Worm (Caenorhabditis elegans) whole organism, early embryonic: ENCODE measurements around the gene gas-1.
A peak's percentile ranks its signal among the peaks of the same experiment; 100 is the strongest.

Experiments
- B0310.2 ChIP-seq: sonication (generic microtip); optimal IDR thresholded peaks from 2 replicates; lab custom pipeline; 2016; ENCODE audit warnings: mild to moderate bottlenecking, missing genetic modification characterization, missing compliant biosample characterization
- F13C5.2 ChIP-seq: sonication (generic microtip); optimal IDR thresholded peaks from 2 replicates; lab custom pipeline; 2017; ENCODE audit warnings: mild to moderate bottlenecking, missing genetic modification characterization, inconsistent platforms, missing compliant biosample characterization
- aly-1 ChIP-seq: sonication (generic microtip); optimal IDR thresholded peaks from 2 replicates; lab custom pipeline; 2016; ENCODE audit warnings: missing genetic modification characterization, missing compliant biosample characterization
- ama-1 ChIP-seq: fragments of 150-350 bp; optimal IDR thresholded peaks from 2 replicates; lab custom pipeline; 2014
- ceh-13 ChIP-seq: fragments of 200-800 bp; sonication (Bioruptor generic); optimal IDR thresholded peaks from 2 replicates; lab custom pipeline; 2018; ENCODE audit warnings: mild to moderate bottlenecking, missing genetic modification characterization, missing compliant biosample characterization
- ceh-36 ChIP-seq: sonication (generic microtip); optimal IDR thresholded peaks from 2 replicates; lab custom pipeline; 2016; ENCODE audit warnings: missing genetic modification characterization, inconsistent platforms, missing compliant biosample characterization
- ets-7 ChIP-seq: sonication (generic microtip); optimal IDR thresholded peaks from 2 replicates; lab custom pipeline; 2016; ENCODE audit warnings: missing genotype, missing genetic modification characterization, missing compliant biosample characterization
- flt-1 ChIP-seq: fragments of 200-800 bp; sonication (Bioruptor generic); IDR thresholded peaks from 2 replicates; pipeline ENCODE4 v1.3.6; 2022; ENCODE audit warnings: missing genetic modification characterization, missing compliant biosample characterization
- hmbx-1 ChIP-seq: sonication (generic microtip); optimal IDR thresholded peaks from 2 replicates; lab custom pipeline; 2016; ENCODE audit warnings: mild to moderate bottlenecking, missing genetic modification characterization, missing compliant biosample characterization
- hmg-4 ChIP-seq: fragments of 200-800 bp; sonication (Bioruptor generic); optimal IDR thresholded peaks from 2 replicates; lab custom pipeline; 2018; ENCODE audit warnings: mild to moderate bottlenecking, missing genetic modification characterization, missing compliant biosample characterization
- hnd-1 ChIP-seq: sonication (generic microtip); optimal IDR thresholded peaks from 2 replicates; lab custom pipeline; 2016; ENCODE audit warnings: missing genetic modification characterization, missing compliant biosample characterization
- pes-1 ChIP-seq: fragments of 200-800 bp; sonication (Bioruptor generic); IDR thresholded peaks from 2 replicates; pipeline ENCODE4 v1.3.6; 2022; ENCODE audit warnings: missing genetic modification reagents, missing genetic modification characterization, missing compliant biosample characterization
- scrt-1 ChIP-seq: fragments of 200-800 bp; sonication (Bioruptor generic); IDR thresholded peaks from 2 replicates; pipeline ENCODE4 v1.3.6; 2022; ENCODE audit warnings: missing genetic modification characterization, missing compliant biosample characterization
- sea-1 ChIP-seq: fragments of 200-800 bp; sonication (Bioruptor generic); conservative IDR thresholded peaks from 2 replicates; pipeline ENCODE4 v1.3.6; 2022; ENCODE audit warnings: missing genetic modification characterization, missing compliant biosample characterization
- tbx-11 ChIP-seq: fragments of 200-800 bp; sonication (Bioruptor generic); IDR thresholded peaks from 2 replicates; pipeline ENCODE4 v1.3.6; 2022; ENCODE audit warnings: missing genetic modification characterization, missing compliant biosample characterization
- tbx-37 ChIP-seq: fragments of 200-800 bp; sonication (Bioruptor generic); conservative IDR thresholded peaks from 2 replicates; pipeline ENCODE4 v1.3.6; 2022; ENCODE audit warnings: missing genetic modification reagents, missing genetic modification characterization, missing compliant biosample characterization
- tra-4 ChIP-seq: sonication (generic microtip); optimal IDR thresholded peaks from 2 replicates; lab custom pipeline; 2017; ENCODE audit warnings: missing genetic modification characterization, missing compliant biosample characterization

gas-1 gene

DNA sequence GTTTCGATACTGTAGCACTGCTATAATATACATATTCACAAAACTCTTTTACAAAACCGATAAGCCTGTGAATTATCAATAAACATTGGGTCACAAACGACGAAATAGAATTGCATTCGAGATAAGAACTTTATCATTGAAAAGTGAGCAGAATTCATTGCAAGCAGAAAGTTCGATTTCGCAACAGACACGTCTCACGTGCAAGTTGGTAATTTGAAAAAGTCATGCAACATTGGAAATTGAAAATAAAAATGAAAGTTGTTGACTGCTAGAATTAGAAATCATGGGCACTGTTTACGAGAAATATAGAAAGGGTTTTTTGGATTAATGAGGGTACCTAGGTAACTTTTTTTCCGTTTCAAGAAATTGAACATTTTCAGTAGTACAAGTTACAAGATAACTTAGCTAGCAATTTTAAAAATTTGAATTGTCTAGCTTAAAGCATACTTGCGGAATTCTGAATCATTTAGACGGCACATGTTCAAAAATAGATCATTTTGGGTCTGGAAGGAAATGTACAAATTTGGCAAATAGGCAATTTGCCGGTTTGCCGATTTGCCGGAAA, 20.4 kb upstream of the gas-1 start:
- TF ChIP-seq ceh-13 (no peak), B0310.2 (tag; lab: Kevin White, UChicago) (no peak), flt-1 (GFP tag; lab: Robert Waterston, UW) (no peak), aly-1 (tag; lab: Kevin White, UChicago) (no peak), tbx-37 (GFP tag; lab: Robert Waterston, UW) (no peak), pes-1 (GFP tag; lab: Robert Waterston, UW) (no peak), F13C5.2 (tag; lab: Kevin White, UChicago) (no peak), ets-7 (tag; lab: Kevin White, UChicago) (no peak), hmg-4 (GFP tag; lab: Kevin White, UChicago) (no peak), tbx-11 (GFP tag; lab: Robert Waterston, UW) (no peak), hnd-1 (tag; lab: Kevin White, UChicago) (no peak), scrt-1 (GFP tag; lab: Robert Waterston, UW) (no peak), tra-4 (no peak), ama-1 (lab: Kevin White, UChicago) (no peak), hmbx-1 (tag; lab: Kevin White, UChicago) (no peak), sea-1 (no peak), ceh-36 (tag; lab: Kevin White, UChicago) (no peak)

DNA sequence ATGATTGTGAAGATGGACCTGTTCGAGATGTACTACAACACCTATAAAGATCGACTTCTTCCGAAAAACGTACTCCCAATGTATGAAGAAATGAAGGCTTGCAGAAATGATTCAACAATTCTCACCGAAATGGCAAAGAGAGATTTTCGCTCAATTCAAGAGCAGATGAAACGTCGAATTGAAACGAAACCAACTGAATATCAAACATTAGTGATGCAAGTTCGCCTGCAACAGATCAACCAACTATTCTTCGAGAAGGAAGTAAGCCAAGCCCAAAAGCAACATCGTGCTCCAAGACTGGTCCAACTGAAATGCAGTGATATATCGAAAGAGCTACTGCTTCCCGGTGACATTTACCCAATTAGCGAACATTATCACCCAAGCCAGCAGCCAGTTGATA, 19.5 kb upstream of the gas-1 start:
- no peak for TF ChIP-seq F13C5.2 (tag; lab: Kevin White, UChicago)
- TF ChIP-seq B0310.2 (tag; lab: Kevin White, UChicago) = no peak
- no peak for TF ChIP-seq flt-1 (GFP tag; lab: Robert Waterston, UW)
- TF ChIP-seq ceh-36 (tag; lab: Kevin White, UChicago) = no peak
- TF ChIP-seq ama-1 (lab: Kevin White, UChicago) = no peak
- TF ChIP-seq hmbx-1 (tag; lab: Kevin White, UChicago) = no peak
- no peak for TF ChIP-seq hnd-1 (tag; lab: Kevin White, UChicago)
- TF ChIP-seq aly-1 (tag; lab: Kevin White, UChicago) = no peak
- no peak for TF ChIP-seq ets-7 (tag; lab: Kevin White, UChicago)
- no peak for TF ChIP-seq tbx-37 (GFP tag; lab: Robert Waterston, UW)
- no peak for TF ChIP-seq hmg-4 (GFP tag; lab: Kevin White, UChicago)
- no peak for TF ChIP-seq pes-1 (GFP tag; lab: Robert Waterston, UW)
- TF ChIP-seq tra-4 = no peak
- TF ChIP-seq sea-1 = no peak

DNA sequence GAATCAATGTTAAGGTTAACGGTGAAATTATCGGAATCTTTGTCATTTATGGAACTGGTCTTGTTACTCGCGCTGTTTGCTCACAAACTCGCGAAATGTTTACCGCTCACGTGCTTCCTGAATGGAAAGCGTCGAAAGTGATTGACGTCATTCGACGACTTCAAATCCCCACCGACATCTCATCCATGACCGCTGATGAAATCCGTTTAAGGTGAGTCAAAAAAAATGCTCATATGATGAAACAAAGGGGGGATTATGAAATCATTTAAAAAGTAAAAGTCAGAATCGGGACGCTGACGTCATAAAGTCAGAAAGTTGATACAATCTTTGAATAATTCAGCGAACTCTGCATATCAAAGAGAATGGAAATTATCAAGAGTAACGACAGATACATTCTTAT, 18.4 kb upstream of the gas-1 start:
- no peak for TF ChIP-seq ets-7 (tag; lab: Kevin White, UChicago)
- TF ChIP-seq scrt-1 (GFP tag; lab: Robert Waterston, UW) = no peak
- TF ChIP-seq tra-4 = no peak
- TF ChIP-seq B0310.2 (tag; lab: Kevin White, UChicago) = no peak
- no peak for TF ChIP-seq sea-1

DNA sequence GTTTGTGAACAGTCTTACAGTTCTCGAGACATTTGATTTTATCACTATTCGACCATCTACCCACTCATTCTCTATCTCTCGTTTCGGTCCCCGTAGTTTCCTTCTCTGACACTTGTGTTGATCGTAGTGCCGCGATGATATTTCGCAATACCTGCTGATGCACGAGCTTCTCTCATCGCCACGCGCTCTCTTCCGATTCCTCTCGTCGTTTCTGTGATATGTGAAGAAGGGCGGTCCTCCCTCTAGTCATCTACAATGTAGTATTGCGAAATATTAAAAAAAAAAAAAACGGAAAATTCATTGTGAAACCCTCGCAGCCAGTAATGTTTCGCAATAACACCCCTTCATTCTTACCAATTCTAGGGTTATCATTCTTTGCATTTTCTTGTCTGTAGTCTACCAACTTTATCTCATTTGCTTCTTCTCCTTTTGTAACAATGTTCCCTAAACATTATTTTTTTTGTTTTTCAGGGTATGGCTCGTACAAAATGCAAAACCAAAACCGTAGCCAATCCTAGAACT, 17.4 kb upstream of the gas-1 start, which contains the start of gene nipi-3:
Gene nipi-3, plus strand, starts transcription at position 472 of the 522 bp plus-strand sequence.
- no peak for TF ChIP-seq hnd-1 (tag; lab: Kevin White, UChicago)
- no peak for TF ChIP-seq ama-1 (lab: Kevin White, UChicago)
- no peak for TF ChIP-seq sea-1
- no peak for TF ChIP-seq B0310.2 (tag; lab: Kevin White, UChicago)
- TF ChIP-seq ceh-13 = no peak
- TF ChIP-seq flt-1 (GFP tag; lab: Robert Waterston, UW) = no peak
- TF ChIP-seq ets-7 (tag; lab: Kevin White, UChicago) = no peak
- no peak for TF ChIP-seq ceh-36 (tag; lab: Kevin White, UChicago)
- no peak for TF ChIP-seq aly-1 (tag; lab: Kevin White, UChicago)
- no peak for TF ChIP-seq pes-1 (GFP tag; lab: Robert Waterston, UW)
- no peak for TF ChIP-seq tra-4
- no peak for TF ChIP-seq tbx-11 (GFP tag; lab: Robert Waterston, UW)
- no peak for TF ChIP-seq F13C5.2 (tag; lab: Kevin White, UChicago)
- TF ChIP-seq hmbx-1 (tag; lab: Kevin White, UChicago) = no peak
- TF ChIP-seq scrt-1 (GFP tag; lab: Robert Waterston, UW) = no peak
- no peak for TF ChIP-seq hmg-4 (GFP tag; lab: Kevin White, UChicago)
- no peak for TF ChIP-seq tbx-37 (GFP tag; lab: Robert Waterston, UW)

DNA sequence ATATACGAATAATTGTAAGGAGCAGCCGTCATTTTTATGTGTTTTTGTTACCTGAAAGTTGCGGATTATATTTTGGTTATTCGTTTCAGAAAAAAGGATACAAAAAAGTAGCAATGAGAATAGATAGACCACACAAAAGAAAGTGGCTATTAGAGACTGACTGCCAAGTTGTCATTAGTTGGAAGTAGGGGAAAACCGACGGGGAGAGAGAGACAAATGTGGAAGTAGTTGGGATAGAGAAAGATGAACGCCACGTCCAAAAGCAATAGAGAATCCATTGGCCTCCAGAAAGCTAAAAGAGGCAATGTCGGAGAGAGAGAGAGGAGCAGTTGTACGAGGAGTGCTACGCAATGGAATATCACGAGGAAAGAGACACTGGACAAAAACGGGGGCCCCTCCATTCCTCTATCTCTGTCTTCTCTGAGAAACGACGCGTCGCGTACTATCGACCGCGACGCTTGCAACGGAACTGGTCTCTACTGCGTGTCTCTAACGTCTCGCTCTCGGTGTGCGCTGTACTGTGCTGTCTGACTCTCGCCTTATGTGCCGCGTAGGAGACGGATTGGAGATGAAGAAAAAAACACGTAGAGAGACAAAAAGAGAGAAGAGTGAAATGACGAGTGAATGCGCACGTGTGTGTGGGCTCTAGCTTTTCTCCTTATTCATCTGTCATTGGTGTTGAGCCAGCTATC, 16.5 kb upstream of the gas-1 start, which contains the start of gene rab-14:
Gene rab-14, minus strand, starts transcription at position 51 of the 692 bp plus-strand sequence.
- TF ChIP-seq ceh-13 = no peak
- TF ChIP-seq hmbx-1 (tag; lab: Kevin White, UChicago) = no peak
- no peak for TF ChIP-seq ceh-36 (tag; lab: Kevin White, UChicago)
- TF ChIP-seq pes-1 (GFP tag; lab: Robert Waterston, UW) = peak; percentile 45; the same call in 1 of the 2 replicates
- peak; percentile 18 for TF ChIP-seq F13C5.2 (tag; lab: Kevin White, UChicago)
- TF ChIP-seq scrt-1 (GFP tag; lab: Robert Waterston, UW) = no peak
- peak; percentile 83 for TF ChIP-seq hmg-4 (GFP tag; lab: Kevin White, UChicago)
- TF ChIP-seq hnd-1 (tag; lab: Kevin White, UChicago) = no peak
- TF ChIP-seq flt-1 (GFP tag; lab: Robert Waterston, UW) = no peak
- TF ChIP-seq sea-1 = 0 out of 2 replicates have a peak, but pooled peaks have one; percentile 39
- no peak for TF ChIP-seq ets-7 (tag; lab: Kevin White, UChicago)
- no peak for TF ChIP-seq tbx-11 (GFP tag; lab: Robert Waterston, UW)
- TF ChIP-seq aly-1 (tag; lab: Kevin White, UChicago) = peak; percentile 22
- peak; percentile 22 for TF ChIP-seq B0310.2 (tag; lab: Kevin White, UChicago)
- TF ChIP-seq tbx-37 (GFP tag; lab: Robert Waterston, UW) = no peak
- TF ChIP-seq tra-4 = no peak
- TF ChIP-seq ama-1 (lab: Kevin White, UChicago) = no peak

DNA sequence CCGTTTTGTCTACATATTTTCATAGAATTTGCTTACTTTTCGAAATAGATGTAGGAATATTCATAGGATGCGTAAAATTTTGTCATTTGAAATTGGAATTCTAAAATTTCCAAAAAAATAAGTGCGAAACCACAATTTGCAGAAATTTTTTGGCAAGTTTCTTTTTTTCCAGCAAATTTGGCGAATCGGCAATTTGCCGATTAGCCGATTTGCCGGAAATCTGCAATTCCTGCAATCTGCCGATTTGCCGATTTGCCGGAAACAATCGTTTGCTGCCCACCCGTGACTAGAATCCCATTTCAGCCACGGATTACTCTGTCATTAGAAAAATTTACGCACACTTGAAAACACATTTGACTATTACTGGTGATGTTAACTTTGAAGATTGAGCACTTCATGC, 14.0 kb upstream of the gas-1 start:
- TF ChIP-seq scrt-1 (GFP tag; lab: Robert Waterston, UW) (no peak), flt-1 (GFP tag; lab: Robert Waterston, UW) (no peak), sea-1 (no peak), F13C5.2 (tag; lab: Kevin White, UChicago) (no peak), hnd-1 (tag; lab: Kevin White, UChicago) (no peak), ceh-13 (no peak), hmg-4 (GFP tag; lab: Kevin White, UChicago) (no peak), tra-4 (no peak), B0310.2 (tag; lab: Kevin White, UChicago) (no peak), tbx-11 (GFP tag; lab: Robert Waterston, UW) (no peak), pes-1 (GFP tag; lab: Robert Waterston, UW) (no peak), ama-1 (lab: Kevin White, UChicago) (no peak), ets-7 (tag; lab: Kevin White, UChicago) (no peak), hmbx-1 (tag; lab: Kevin White, UChicago) (no peak), tbx-37 (GFP tag; lab: Robert Waterston, UW) (no peak)
